Worm (Caenorhabditis elegans): ENCODE measurements around the gene F42A6.2.

DNA sequence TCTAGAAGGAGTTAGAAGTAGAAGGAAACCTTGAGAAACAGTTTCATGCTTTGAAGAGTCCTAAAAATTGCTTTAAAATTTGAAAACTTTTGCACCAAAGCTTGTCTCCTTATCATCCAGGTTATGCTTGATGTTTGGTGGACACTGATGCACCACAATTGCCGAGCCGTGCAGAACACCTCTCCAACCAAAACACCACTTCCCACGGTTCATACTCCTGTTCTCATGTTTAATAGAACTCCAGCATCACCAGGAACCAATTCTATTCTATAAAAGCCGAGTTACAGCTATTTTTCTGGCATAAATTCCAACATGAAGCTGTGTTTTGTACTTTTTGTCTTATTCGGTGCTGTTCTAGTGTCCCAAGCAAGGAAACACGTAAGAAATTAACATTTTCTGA lies at the start of gene F42A6.2:
- TF ChIP-seq ahr-1 (tag; optimal IDR thresholded peaks at IDR 0.05) (no peak), sdc-2 (tag; optimal IDR thresholded peaks at IDR 0.05) (no peak), ama-1 (optimal IDR thresholded peaks at IDR 0.05) (no peak), npax-4 (tag; optimal IDR thresholded peaks at IDR 0.05) (no peak), hlh-8 (tag; optimal IDR thresholded peaks at IDR 0.05) (no peak), ceh-22 (tag; optimal IDR thresholded peaks at IDR 0.05) (no peak), gmeb-2 (tag; optimal IDR thresholded peaks at IDR 0.05) (no peak), hlh-6 (tag; optimal IDR thresholded peaks at IDR 0.05) (no peak), pqm-1 (tag; optimal IDR thresholded peaks at IDR 0.05) (no peak), eyg-1 (tag; optimal IDR thresholded peaks at IDR 0.05) (no peak), ztf-16 (tag; optimal IDR thresholded peaks at IDR 0.05) (no peak), tbx-2 (tag; optimal IDR thresholded peaks at IDR 0.05) (no peak), elt-4 (tag; optimal IDR thresholded peaks at IDR 0.05) (no peak)
